Worm (Caenorhabditis elegans): ENCODE measurements around the gene math-21.
A peak's percentile ranks its signal among the peaks of the same experiment; 100 is the strongest.

Gene math-21

ce11 chrII:2042447-2042846 is 48.6 kb downstream of the math-21 start, which contains the start of gene bath-20:
Gene bath-20, minus strand, starts transcription at chrII:2042547.
- no peak for TF ChIP-seq mep-1 (tag; optimal IDR thresholded peaks at IDR 0.05)
- TF ChIP-seq efl-1 (optimal IDR thresholded peaks at IDR 0.05) = no peak
- peak in 1 of 2 experiments; percentile 41 for TF ChIP-seq efl-1 (GFP tag; optimal IDR thresholded peaks at IDR 0.05 in 1 of 2)
- no peak for TF ChIP-seq mdl-1 (tag; optimal IDR thresholded peaks at IDR 0.05)
- TF ChIP-seq blmp-1 (tag; optimal IDR thresholded peaks at IDR 0.05) = no peak

Measured in whole organism, L1 larva.